Fruit fly (Drosophila melanogaster): ENCODE measurements around the gene asun.

Gene asun

DNA sequence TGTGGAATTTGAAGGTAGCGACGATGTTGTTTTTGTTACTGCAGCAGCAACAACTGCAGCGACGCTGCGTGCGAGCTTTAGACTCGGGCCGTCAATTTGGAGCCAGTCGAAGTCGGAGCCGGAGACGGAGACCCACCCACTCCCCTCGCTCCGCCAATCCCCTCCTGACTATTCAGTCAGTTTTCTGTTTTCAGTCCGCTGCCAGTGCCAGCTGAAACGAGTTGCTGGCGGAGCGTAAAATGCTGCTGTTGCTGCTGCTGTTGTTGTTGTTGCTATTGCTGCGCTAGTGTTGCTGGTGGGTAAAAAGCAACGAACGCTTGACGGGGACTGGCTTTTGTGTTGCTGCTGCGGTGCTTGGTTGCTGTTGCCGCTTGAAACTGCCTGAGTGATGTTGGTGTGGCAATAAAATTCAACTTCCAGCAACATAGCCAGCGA lies 10.1 kb upstream of the asun start:
- TF ChIP-seq CG8301 (tag; optimal IDR thresholded peaks at IDR 0.05) (no peak), EcR (GFP tag; optimal IDR thresholded peaks at IDR 0.05) (peak; percentile 43), CG13204 (GFP tag; optimal IDR thresholded peaks at IDR 0.05) (peak; percentile 96), CG15710 (tag; optimal IDR thresholded peaks at IDR 0.05) (no peak), D1 (tag; optimal IDR thresholded peaks at IDR 0.05) (no peak), gl (tag; optimal IDR thresholded peaks at IDR 0.05) (no peak)

DNA sequence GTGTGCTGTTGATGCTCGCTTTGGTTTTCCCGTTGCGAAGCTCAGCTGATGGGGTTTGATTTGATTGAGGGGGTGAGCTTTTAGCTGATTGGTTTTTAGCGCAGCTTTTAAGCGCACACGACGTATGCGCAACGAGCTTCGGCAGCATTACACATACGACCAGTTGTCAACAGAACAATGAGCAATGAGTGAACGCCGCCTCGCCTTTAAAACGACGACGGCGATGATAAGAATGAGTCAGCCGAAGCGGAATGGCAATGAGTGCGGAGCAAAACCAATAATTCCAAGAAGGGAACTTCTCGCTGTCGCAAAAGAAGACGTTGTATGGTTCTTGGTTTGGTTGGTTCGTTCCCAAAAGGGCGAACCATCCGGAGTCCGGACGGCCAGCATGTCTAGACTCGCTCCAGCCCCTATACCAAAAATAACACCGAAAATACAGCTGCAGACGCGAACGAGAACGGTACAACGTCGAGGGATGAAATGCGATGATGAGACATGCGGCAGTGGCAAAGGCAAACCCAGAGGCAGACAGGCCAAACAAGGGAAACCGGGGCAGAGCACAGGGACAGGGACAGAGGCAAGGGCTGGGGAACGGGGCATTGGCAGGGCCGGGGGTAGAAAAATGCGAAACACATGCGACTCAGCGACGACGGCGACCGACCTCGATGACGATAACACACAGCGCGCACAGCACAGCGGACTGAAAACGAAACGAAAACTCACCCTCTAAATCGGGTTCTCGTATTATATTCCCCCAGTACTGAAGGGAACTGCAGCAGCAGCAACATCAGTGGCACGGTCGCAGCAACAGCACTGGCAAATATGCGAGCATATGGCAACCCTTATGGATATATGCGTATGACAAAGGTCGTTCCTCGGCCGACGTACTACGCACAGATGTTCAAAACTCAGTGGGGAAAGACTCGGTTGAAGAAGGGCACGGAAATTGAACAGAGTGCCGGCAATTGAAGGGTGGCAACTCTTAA lies 9.2 kb upstream of the asun start:
- TF ChIP-seq rn (GFP tag; IDR thresholded peaks at IDR 0.05) (no peak), CG9948 (tag; optimal IDR thresholded peaks at IDR 0.05) (no peak), EcR (GFP tag; optimal IDR thresholded peaks at IDR 0.05) (peak; percentile 47), CG14655 (GFP tag; optimal IDR thresholded peaks at IDR 0.05) (no peak), CG13204 (GFP tag; optimal IDR thresholded peaks at IDR 0.05) (peak; percentile 96), Pif1B (GFP tag; optimal IDR thresholded peaks at IDR 0.05) (peak; percentile 4), CG8301 (tag; optimal IDR thresholded peaks at IDR 0.05) (no peak), CG8159 (tag; optimal IDR thresholded peaks at IDR 0.05) (peak; percentile 18), CG17806 (tag; optimal IDR thresholded peaks at IDR 0.05) (no peak), CG4496 (GFP tag; IDR thresholded peaks at IDR 0.05) (no peak), Ets98B (GFP tag; IDR thresholded peaks at IDR 0.05) (no peak), Snoo (tag; optimal IDR thresholded peaks at IDR 0.05) (no peak), CG15710 (tag; optimal IDR thresholded peaks at IDR 0.05) (no peak), CG32121 (GFP tag; IDR thresholded peaks at IDR 0.05) (no peak), fd96Ca (GFP tag; IDR thresholded peaks at IDR 0.05) (no peak), D1 (tag; optimal IDR thresholded peaks at IDR 0.05) (no peak), CG34367 (tag; optimal IDR thresholded peaks at IDR 0.05) (no peak), gl (tag; optimal IDR thresholded peaks at IDR 0.05) (no peak), CG12605 (GFP tag; IDR thresholded peaks at IDR 0.05) (no peak), CG10348 (GFP tag; IDR thresholded peaks at IDR 0.05) (no peak), Pif1A (GFP tag; optimal IDR thresholded peaks at IDR 0.05) (no peak)

DNA sequence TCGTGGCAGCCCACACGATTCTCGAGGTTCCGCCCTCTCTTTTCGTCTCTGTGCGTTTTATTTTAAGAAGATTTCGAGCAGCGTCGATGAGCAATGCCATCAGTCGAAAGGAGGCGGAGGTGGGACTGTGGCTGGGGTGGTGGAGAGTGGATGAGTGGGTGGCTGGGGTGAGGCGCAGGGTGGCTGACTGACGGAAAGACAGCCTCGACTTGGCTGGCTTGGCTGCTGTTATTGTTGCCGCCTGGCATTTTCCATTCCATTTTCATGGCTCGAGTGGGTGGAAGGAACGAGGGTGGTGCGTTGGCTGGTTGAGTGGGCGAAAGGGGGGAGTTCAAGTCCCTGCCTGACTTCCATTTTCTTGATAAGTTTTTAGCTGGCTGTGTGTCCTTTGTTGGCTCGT lies 7.9 kb upstream of the asun start:
- TF ChIP-seq CG14655 (GFP tag; optimal IDR thresholded peaks at IDR 0.05) (no peak), CG17806 (tag; optimal IDR thresholded peaks at IDR 0.05) (no peak), fd96Ca (GFP tag; IDR thresholded peaks at IDR 0.05) (no peak), Ets98B (GFP tag; IDR thresholded peaks at IDR 0.05) (peak; percentile 22; the same call in 1 of the 2 replicates), CG34367 (tag; optimal IDR thresholded peaks at IDR 0.05) (no peak), EcR (GFP tag; optimal IDR thresholded peaks at IDR 0.05) (peak; percentile 55), CG8159 (tag; optimal IDR thresholded peaks at IDR 0.05) (no peak), CG4496 (GFP tag; IDR thresholded peaks at IDR 0.05) (peak; percentile 55; the same call in 2 of the 3 replicates), Pif1A (GFP tag; optimal IDR thresholded peaks at IDR 0.05) (no peak), CG13204 (GFP tag; optimal IDR thresholded peaks at IDR 0.05) (peak; percentile 88), rn (GFP tag; IDR thresholded peaks at IDR 0.05) (no peak), D1 (tag; optimal IDR thresholded peaks at IDR 0.05) (no peak), CG10348 (GFP tag; IDR thresholded peaks at IDR 0.05) (no peak), Pif1B (GFP tag; optimal IDR thresholded peaks at IDR 0.05) (no peak), CG9948 (tag; optimal IDR thresholded peaks at IDR 0.05) (no peak), CG32121 (GFP tag; IDR thresholded peaks at IDR 0.05) (peak; percentile 65), gl (tag; optimal IDR thresholded peaks at IDR 0.05) (no peak)

- no peak for TF ChIP-seq CG4496 (GFP tag; IDR thresholded peaks at IDR 0.05)
- no peak for TF ChIP-seq rn (GFP tag; IDR thresholded peaks at IDR 0.05)
Observed at dm6 chr3R:16257346-16257745, 6.7 kb upstream of the asun start.

- TF ChIP-seq CG8301 (tag; optimal IDR thresholded peaks at IDR 0.05): no peak
- no peak for TF ChIP-seq CG10348 (GFP tag; IDR thresholded peaks at IDR 0.05)
- TF ChIP-seq Snoo (tag; optimal IDR thresholded peaks at IDR 0.05): peak; percentile 42
- TF ChIP-seq Ets98B (GFP tag; IDR thresholded peaks at IDR 0.05): 0 out of 2 replicates have a peak, but pooled peaks have one; percentile 14
- TF ChIP-seq CG34367 (tag; optimal IDR thresholded peaks at IDR 0.05): peak; percentile 45
- TF ChIP-seq CG13204 (GFP tag; optimal IDR thresholded peaks at IDR 0.05): no peak
- TF ChIP-seq Pif1A (GFP tag; optimal IDR thresholded peaks at IDR 0.05): no peak
- no peak for TF ChIP-seq rn (GFP tag; IDR thresholded peaks at IDR 0.05)
- no peak for TF ChIP-seq CG8159 (tag; optimal IDR thresholded peaks at IDR 0.05)
- TF ChIP-seq CG14655 (GFP tag; optimal IDR thresholded peaks at IDR 0.05): no peak
- no peak for TF ChIP-seq CG17806 (tag; optimal IDR thresholded peaks at IDR 0.05)
- peak; percentile 13 for TF ChIP-seq CG15710 (tag; optimal IDR thresholded peaks at IDR 0.05)
- no peak for TF ChIP-seq CG9948 (tag; optimal IDR thresholded peaks at IDR 0.05)
- TF ChIP-seq CG4496 (GFP tag; IDR thresholded peaks at IDR 0.05): peak; percentile 45; the same call in 1 of the 3 replicates
Observed at dm6 chr3R:16260385-16261169, 3.5 kb upstream of the asun start.

All from whole organism, pupa.